Worm (Caenorhabditis elegans) whole organism, early embryonic: ENCODE data around the gene gbf-1.

Source experiments
- B0310.2 ChIP-seq: sonication (generic microtip); optimal IDR thresholded peaks from 2 replicates; lab custom pipeline; 2016; ENCODE audit warnings: mild to moderate bottlenecking, missing genetic modification characterization, missing compliant biosample characterization
- ama-1 ChIP-seq: fragments of 150-350 bp; optimal IDR thresholded peaks from 2 replicates; lab custom pipeline; 2014
- pes-1 ChIP-seq: fragments of 200-800 bp; sonication (Bioruptor generic); IDR thresholded peaks from 2 replicates; pipeline ENCODE4 v1.3.6; 2022; ENCODE audit warnings: missing genetic modification reagents, missing genetic modification characterization, missing compliant biosample characterization
- scrt-1 ChIP-seq: fragments of 200-800 bp; sonication (Bioruptor generic); IDR thresholded peaks from 2 replicates; pipeline ENCODE4 v1.3.6; 2022; ENCODE audit warnings: missing genetic modification characterization, missing compliant biosample characterization
- tbx-37 ChIP-seq: fragments of 200-800 bp; sonication (Bioruptor generic); conservative IDR thresholded peaks from 2 replicates; pipeline ENCODE4 v1.3.6; 2022; ENCODE audit warnings: missing genetic modification reagents, missing genetic modification characterization, missing compliant biosample characterization
- tra-4 ChIP-seq: sonication (generic microtip); optimal IDR thresholded peaks from 2 replicates; lab custom pipeline; 2017; ENCODE audit warnings: missing genetic modification characterization, missing compliant biosample characterization

- TF ChIP-seq ama-1 (lab: Kevin White, UChicago): no peak
- no peak for TF ChIP-seq tra-4 (tag; lab: Kevin White, UChicago)
- no peak for TF ChIP-seq tbx-37 (GFP tag; lab: Robert Waterston, UW)
- no peak for TF ChIP-seq scrt-1
- TF ChIP-seq B0310.2 (tag; lab: Kevin White, UChicago): no peak
- no peak for TF ChIP-seq pes-1 (GFP tag; lab: Robert Waterston, UW)
These were observed 33.2 kb upstream of the gbf-1 start, which contains the start of gene C18D11.7 for ce11 chrIII:11806695-11807094.
